Worm (Caenorhabditis elegans): Measurements from ENCODE around the gene fipr-12.
"Not testable (repeated sequence)": the region's sequence is repeated elsewhere in the genome, so short reads cannot be mapped to it uniquely, and the experiment has no call there.

DNA sequence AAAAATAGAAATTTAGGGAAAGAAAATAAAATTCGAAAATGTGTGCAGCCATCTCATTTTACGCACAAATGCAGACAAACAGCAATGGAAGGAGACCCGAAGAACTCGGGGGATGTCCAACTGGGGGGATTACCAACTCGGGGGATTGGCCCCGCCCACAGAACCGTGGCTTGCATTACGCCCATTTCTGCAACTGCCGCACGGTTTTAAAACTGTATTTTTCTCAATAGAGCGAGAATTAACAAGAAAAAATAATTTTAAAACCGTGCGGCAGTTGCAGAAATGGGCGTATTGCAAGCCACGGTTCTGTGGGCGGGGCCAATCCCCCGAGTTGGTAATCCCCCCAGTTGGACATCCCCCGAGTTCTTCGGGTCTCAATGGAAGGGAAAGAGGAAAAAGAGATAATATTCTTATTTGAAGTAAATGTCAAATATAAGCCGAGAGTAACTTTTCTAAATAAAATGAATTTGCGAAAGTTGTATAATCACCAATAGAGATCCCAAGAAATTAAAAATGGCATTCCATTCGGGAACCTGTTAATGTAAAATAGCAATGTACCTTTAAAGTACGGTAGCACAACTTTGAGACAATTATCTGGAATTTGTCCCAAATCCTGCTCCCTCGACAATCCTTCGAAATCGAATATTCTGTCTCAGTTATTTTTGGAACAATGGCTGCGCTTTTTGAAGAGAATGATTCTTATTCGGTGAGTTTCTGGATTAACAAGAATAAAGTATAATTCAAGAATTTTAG, 37.8 kb downstream of the fipr-12 start, which contains the start of the genes ruvb-1 and tofu-1:
- not testable (repeated sequence) for TF ChIP-seq unc-62 (GFP tag; optimal IDR thresholded peaks at IDR 0.05); lin-39 (tag; optimal IDR thresholded peaks at IDR 0.05); nhr-10 (tag; optimal IDR thresholded peaks at IDR 0.05); aly-2 (tag; optimal IDR thresholded peaks at IDR 0.05); elt-3 (tag; optimal IDR thresholded peaks at IDR 0.05); nhr-237 (tag; optimal IDR thresholded peaks at IDR 0.05); skn-1 (tag; optimal IDR thresholded peaks at IDR 0.05)
- TF ChIP-seq lsy-2 (tag; optimal IDR thresholded peaks at IDR 0.05) (peak in 1 of 2 experiments; percentile 62), egl-27 (tag; optimal IDR thresholded peaks at IDR 0.05) (peak; percentile 14), unc-55 (GFP tag; optimal IDR thresholded peaks at IDR 0.05) (peak; percentile 58)

Data from whole organism, L2 larva.